Worm (Caenorhabditis elegans) whole organism, early embryonic: ENCODE measurements around the gene srd-43.

Source experiments
- F13C5.2 ChIP-seq: sonication (generic microtip); optimal IDR thresholded peaks from 2 replicates; lab custom pipeline; 2017; ENCODE audit warnings: mild to moderate bottlenecking, missing genetic modification characterization, inconsistent platforms, missing compliant biosample characterization
- ama-1 ChIP-seq: fragments of 150-350 bp; optimal IDR thresholded peaks from 2 replicates; lab custom pipeline; 2014
- ceh-13 ChIP-seq: fragments of 200-800 bp; sonication (Bioruptor generic); optimal IDR thresholded peaks from 2 replicates; lab custom pipeline; 2018; ENCODE audit warnings: mild to moderate bottlenecking, missing genetic modification characterization, missing compliant biosample characterization
- ceh-36 ChIP-seq: sonication (generic microtip); optimal IDR thresholded peaks from 2 replicates; lab custom pipeline; 2016; ENCODE audit warnings: missing genetic modification characterization, inconsistent platforms, missing compliant biosample characterization
- ets-7 ChIP-seq: sonication (generic microtip); optimal IDR thresholded peaks from 2 replicates; lab custom pipeline; 2016; ENCODE audit warnings: missing genotype, missing genetic modification characterization, missing compliant biosample characterization
- hmg-4 ChIP-seq: fragments of 200-800 bp; sonication (Bioruptor generic); optimal IDR thresholded peaks from 2 replicates; lab custom pipeline; 2018; ENCODE audit warnings: mild to moderate bottlenecking, missing genetic modification characterization, missing compliant biosample characterization
- hnd-1 ChIP-seq: sonication (generic microtip); optimal IDR thresholded peaks from 2 replicates; lab custom pipeline; 2016; ENCODE audit warnings: missing genetic modification characterization, missing compliant biosample characterization
- pes-1 ChIP-seq: fragments of 200-800 bp; sonication (Bioruptor generic); IDR thresholded peaks from 2 replicates; pipeline ENCODE4 v1.3.6; 2022; ENCODE audit warnings: missing genetic modification reagents, missing genetic modification characterization, missing compliant biosample characterization
- scrt-1 ChIP-seq: fragments of 200-800 bp; sonication (Bioruptor generic); IDR thresholded peaks from 2 replicates; pipeline ENCODE4 v1.3.6; 2022; ENCODE audit warnings: missing genetic modification characterization, missing compliant biosample characterization
- sea-1 ChIP-seq: fragments of 200-800 bp; sonication (Bioruptor generic); conservative IDR thresholded peaks from 2 replicates; pipeline ENCODE4 v1.3.6; 2022; ENCODE audit warnings: missing genetic modification characterization, missing compliant biosample characterization
- tbx-11 ChIP-seq: fragments of 200-800 bp; sonication (Bioruptor generic); IDR thresholded peaks from 2 replicates; pipeline ENCODE4 v1.3.6; 2022; ENCODE audit warnings: missing genetic modification characterization, missing compliant biosample characterization
- tra-4 ChIP-seq: sonication (generic microtip); optimal IDR thresholded peaks from 2 replicates; lab custom pipeline; 2017; ENCODE audit warnings: missing genetic modification characterization, missing compliant biosample characterization

- no peak for TF ChIP-seq ets-7 (tag; lab: Kevin White, UChicago)
- TF ChIP-seq F13C5.2 (tag; lab: Kevin White, UChicago) = no peak
- TF ChIP-seq ceh-13 (GFP tag; lab: Kevin White, UChicago) = no peak
- TF ChIP-seq sea-1 (GFP tag; lab: Robert Waterston, UW) = no peak
- TF ChIP-seq ama-1 = no peak
- TF ChIP-seq pes-1 (GFP tag; lab: Robert Waterston, UW) = no peak
- no peak for TF ChIP-seq hnd-1 (tag; lab: Kevin White, UChicago)
- no peak for TF ChIP-seq ceh-36 (tag; lab: Kevin White, UChicago)
- no peak for TF ChIP-seq scrt-1 (GFP tag; lab: Robert Waterston, UW)
- no peak for TF ChIP-seq tra-4
- no peak for TF ChIP-seq tbx-11
- TF ChIP-seq hmg-4 (GFP tag; lab: Kevin White, UChicago) = no peak
Measured at ce11 chrX:13337000-13337399, 31.4 kb upstream of the srd-43 start.
